Worm (Caenorhabditis elegans) whole organism, early embryonic: ENCODE results near the gene srsx-37.

Source experiments
- F13C5.2 ChIP-seq: sonication (generic microtip); optimal IDR thresholded peaks from 2 replicates; lab custom pipeline; 2017; ENCODE audit warnings: mild to moderate bottlenecking, missing genetic modification characterization, inconsistent platforms, missing compliant biosample characterization
- ama-1 ChIP-seq: fragments of 150-350 bp; optimal IDR thresholded peaks from 2 replicates; lab custom pipeline; 2014
- ceh-36 ChIP-seq: sonication (generic microtip); optimal IDR thresholded peaks from 2 replicates; lab custom pipeline; 2016; ENCODE audit warnings: missing genetic modification characterization, inconsistent platforms, missing compliant biosample characterization
- flt-1 ChIP-seq: fragments of 200-800 bp; sonication (Bioruptor generic); IDR thresholded peaks from 2 replicates; pipeline ENCODE4 v1.3.6; 2022; ENCODE audit warnings: missing genetic modification characterization, missing compliant biosample characterization
- hmbx-1 ChIP-seq: sonication (generic microtip); optimal IDR thresholded peaks from 2 replicates; lab custom pipeline; 2016; ENCODE audit warnings: mild to moderate bottlenecking, missing genetic modification characterization, missing compliant biosample characterization
- tbx-37 ChIP-seq: fragments of 200-800 bp; sonication (Bioruptor generic); conservative IDR thresholded peaks from 2 replicates; pipeline ENCODE4 v1.3.6; 2022; ENCODE audit warnings: missing genetic modification reagents, missing genetic modification characterization, missing compliant biosample characterization
- tra-4 ChIP-seq: sonication (generic microtip); optimal IDR thresholded peaks from 2 replicates; lab custom pipeline; 2017; ENCODE audit warnings: missing genetic modification characterization, missing compliant biosample characterization

DNA sequence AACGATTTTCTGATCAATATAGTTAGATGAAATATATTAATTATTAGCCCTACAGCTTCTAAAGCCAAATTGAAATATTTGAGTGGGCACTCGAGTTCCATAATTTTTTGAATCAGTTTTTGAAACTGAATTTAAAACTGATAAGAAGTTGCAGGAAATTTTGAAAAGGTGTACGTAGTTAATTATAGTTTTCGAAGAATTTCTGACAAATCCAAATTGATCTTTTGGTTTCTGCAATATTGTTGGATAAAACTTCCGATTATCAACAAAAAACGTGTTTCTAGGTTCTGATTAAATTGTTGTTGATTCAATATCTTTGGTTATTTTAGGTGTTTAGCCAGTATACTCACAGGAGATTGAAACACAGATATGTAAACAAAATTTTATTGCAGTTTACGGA is 47.8 kb upstream of the srsx-37 start, which contains the start of gene T26H8.4:
- TF ChIP-seq tbx-37 (GFP tag; lab: Robert Waterston, UW) = no peak
- TF ChIP-seq ama-1 (lab: Kevin White, UChicago) = no peak
- no peak for TF ChIP-seq hmbx-1 (tag; lab: Kevin White, UChicago)
- TF ChIP-seq tra-4 (tag; lab: Kevin White, UChicago) = no peak
- TF ChIP-seq ceh-36 (tag; lab: Kevin White, UChicago) = no peak
- no peak for TF ChIP-seq F13C5.2 (tag; lab: Kevin White, UChicago)
- TF ChIP-seq flt-1 = no peak
